Fruit fly (Drosophila melanogaster) whole organism, embryonic: ENCODE measurements around the gene CG8420.

Experiments
- BtbVII ChIP-seq: fragments of 200-800 bp; sonication (Bioruptor generic); optimal IDR thresholded peaks from 3 replicates; lab custom pipeline; 2017; ENCODE audit warnings: missing biosample characterization, mild to moderate bottlenecking, missing genetic modification characterization
- CG11398 ChIP-seq: fragments of 200-800 bp; sonication (Bioruptor generic); optimal IDR thresholded peaks from 2 replicates; lab custom pipeline; 2016; ENCODE audit warnings: missing biosample characterization, missing genetic modification characterization
- CG12071 ChIP-seq: fragments of 200-800 bp; sonication (Bioruptor generic); optimal IDR thresholded peaks from 3 replicates; lab custom pipeline; 2018; ENCODE audit warnings: missing biosample characterization, mild to moderate bottlenecking, missing genetic modification characterization
- CG12104 ChIP-seq: fragments of 200-800 bp; sonication (Bioruptor generic); optimal IDR thresholded peaks from 3 replicates; lab custom pipeline; 2016; ENCODE audit warnings: missing biosample characterization, missing genetic modification characterization
- CG12236 ChIP-seq: fragments of 200-800 bp; sonication (Bioruptor generic); optimal IDR thresholded peaks from 2 replicates; lab custom pipeline; 2016; ENCODE audit warnings: missing biosample characterization, missing genetic modification characterization
- CG17612 ChIP-seq: fragments of 200-800 bp; sonication (Bioruptor generic); IDR thresholded peaks from 2 replicates; pipeline ENCODE4 v1.3.6; 2022; ENCODE audit warnings: missing biosample characterization, missing genetic modification characterization
- CG1792 ChIP-seq: fragments of 200-800 bp; sonication (Bioruptor generic); optimal IDR thresholded peaks from 2 replicates; lab custom pipeline; 2016; ENCODE audit warnings: missing biosample characterization, missing genetic modification characterization
- CG18262 ChIP-seq: fragments of 200-800 bp; optimal IDR thresholded peaks from 3 replicates; lab custom pipeline; 2019; ENCODE audit warnings: missing biosample characterization, mild to moderate bottlenecking, missing genetic modification characterization, moderate library complexity
- CG3065 ChIP-seq: fragments of 200-800 bp; sonication (Bioruptor generic); optimal IDR thresholded peaks from 2 replicates; lab custom pipeline; 2016; ENCODE audit warnings: missing biosample characterization, missing genetic modification characterization
- CG34224 ChIP-seq: fragments of 200-800 bp; sonication (Bioruptor generic); IDR thresholded peaks from 3 replicates; pipeline ENCODE4 v1.3.6; 2022; ENCODE audit warnings: missing biosample characterization, missing genetic modification characterization; ENCODE audit not compliant: partially characterized antibody
- CG43689 ChIP-seq: fragments of 200-800 bp; sonication (Bioruptor generic); IDR thresholded peaks from 2 replicates; pipeline ENCODE4 v1.3.6; 2022; ENCODE audit warnings: missing biosample characterization, missing genetic modification characterization
- CG6254 ChIP-seq: fragments of 200-800 bp; sonication (Bioruptor generic); optimal IDR thresholded peaks from 3 replicates; lab custom pipeline; 2017; ENCODE audit warnings: mild to moderate bottlenecking, missing biosample characterization, missing genetic modification reagents, missing genetic modification characterization
- CG6272 ChIP-seq: fragments of 200-800 bp; sonication (Bioruptor generic); IDR thresholded peaks from 2 replicates; pipeline ENCODE4 v1.3.6; 2022; ENCODE audit warnings: missing biosample characterization, missing genetic modification characterization
- CG7963 ChIP-seq: fragments of 200-800 bp; sonication (Bioruptor generic); IDR thresholded peaks from 3 replicates; pipeline ENCODE4 v1.3.6; 2022; ENCODE audit warnings: missing biosample characterization, missing genetic modification characterization; ENCODE audit not compliant: partially characterized antibody
- CHES-1-like ChIP-seq: fragments of 200-800 bp; sonication (Bioruptor generic); optimal IDR thresholded peaks from 2 replicates; lab custom pipeline; 2016; ENCODE audit warnings: missing biosample characterization, missing genetic modification characterization
- D ChIP-seq, 2 experiments: fragments of 200-800 bp in 1 of 2; fragments of >200 bp in 1 of 2; sonication (Bioruptor generic) in 1 of 2; optimal IDR thresholded peaks; 2 replicates in 1 of 2; 3 replicates in 1 of 2; lab custom pipeline; 2017; ENCODE audit warnings: mild to moderate bottlenecking in 1 of 2, missing biosample characterization in 1 of 2, missing genetic modification characterization in 1 of 2, missing genetic modification reagents in 1 of 2
- HHEX ChIP-seq: fragments of 200-800 bp; sonication (Bioruptor generic); optimal IDR thresholded peaks from 3 replicates; lab custom pipeline; 2017; ENCODE audit warnings: missing biosample characterization, mild to moderate bottlenecking, missing genetic modification characterization, missing genetic modification reagents
- HLHmδ ChIP-seq: fragments of 200-800 bp; sonication (Bioruptor generic); optimal IDR thresholded peaks from 2 replicates; lab custom pipeline; 2018; ENCODE audit warnings: missing biosample characterization, mild to moderate bottlenecking, missing genetic modification characterization, moderate library complexity
- Oli ChIP-seq: fragments of 200-800 bp; sonication (Bioruptor generic); optimal IDR thresholded peaks from 2 replicates; lab custom pipeline; 2018; ENCODE audit warnings: missing biosample characterization, mild to moderate bottlenecking, missing genetic modification characterization, moderate library complexity
- Vsx1 ChIP-seq: fragments of 200-800 bp; sonication (Bioruptor generic); optimal IDR thresholded peaks from 2 replicates; lab custom pipeline; 2017; ENCODE audit warnings: missing biosample characterization, mild to moderate bottlenecking, missing genetic modification characterization, missing genetic modification reagents
- Xbp1 ChIP-seq: fragments of 200-800 bp; sonication (Bioruptor generic); optimal IDR thresholded peaks from 3 replicates; lab custom pipeline; 2016; ENCODE audit warnings: missing biosample characterization, mild to moderate bottlenecking, missing genetic modification characterization
- aop ChIP-seq: fragments of 200-800 bp; sonication (Bioruptor generic); IDR thresholded peaks from 2 replicates; pipeline ENCODE4 v1.3.6; 2022; ENCODE audit warnings: missing biosample characterization, missing genetic modification characterization
- az2 ChIP-seq: fragments of 200-800 bp; sonication (Bioruptor generic); optimal IDR thresholded peaks from 3 replicates; lab custom pipeline; 2016; ENCODE audit warnings: missing biosample characterization, missing genetic modification characterization
- cad ChIP-seq: fragments of >200 bp; optimal IDR thresholded peaks from 2 replicates; lab custom pipeline; 2017; ENCODE audit warnings: missing biosample characterization, missing genetic modification characterization
- chif ChIP-seq, 2 experiments: fragments of 200-800 bp; sonication (Bioruptor generic); optimal IDR thresholded peaks; 3 replicates each; lab custom pipeline; 2016; ENCODE audit warnings: missing biosample characterization in 2 of 2, missing genetic modification characterization in 2 of 2
- chinmo ChIP-seq: fragments of 200-800 bp; sonication (Bioruptor generic); IDR thresholded peaks from 4 replicates; pipeline ENCODE4 v1.3.6; 2022; ENCODE audit warnings: missing biosample characterization, missing genetic modification characterization; ENCODE audit not compliant: partially characterized antibody
- cwo ChIP-seq: fragments of 200-800 bp; sonication (Bioruptor generic); optimal IDR thresholded peaks from 3 replicates; lab custom pipeline; 2017; ENCODE audit warnings: missing biosample characterization, missing genetic modification characterization, mild to moderate bottlenecking, moderate library complexity, missing genetic modification reagents
- exex ChIP-seq: fragments of 200-800 bp; sonication (Bioruptor generic); optimal IDR thresholded peaks from 4 replicates; lab custom pipeline; 2018; ENCODE audit warnings: missing biosample characterization, mild to moderate bottlenecking, missing genetic modification characterization, moderate library complexity
- fd102C ChIP-seq: fragments of 200-800 bp; sonication (Bioruptor generic); optimal IDR thresholded peaks from 2 replicates; lab custom pipeline; 2018; ENCODE audit warnings: missing biosample characterization, mild to moderate bottlenecking, missing genetic modification characterization, moderate library complexity
- fd96Cb ChIP-seq: fragments of 200-800 bp; sonication (Bioruptor generic); optimal IDR thresholded peaks from 2 replicates; lab custom pipeline; 2018; ENCODE audit warnings: missing biosample characterization, mild to moderate bottlenecking, missing genetic modification characterization, moderate library complexity
- ftz-f1 ChIP-seq: fragments of 200-800 bp; sonication (Bioruptor generic); optimal IDR thresholded peaks from 2 replicates; lab custom pipeline; 2016; ENCODE audit warnings: missing biosample characterization, missing genetic modification characterization
- gem ChIP-seq: fragments of 200-800 bp; sonication (Bioruptor generic); optimal IDR thresholded peaks from 2 replicates; lab custom pipeline; 2019; ENCODE audit warnings: missing biosample characterization, mild to moderate bottlenecking, missing genetic modification characterization, moderate library complexity
- grn ChIP-seq: fragments of 200-800 bp; sonication (Bioruptor generic); optimal IDR thresholded peaks from 3 replicates; lab custom pipeline; 2017; ENCODE audit warnings: missing biosample characterization, missing genetic modification characterization
- gsb-n ChIP-seq: fragments of 200-800 bp; sonication (Bioruptor generic); optimal IDR thresholded peaks from 3 replicates; lab custom pipeline; 2018; ENCODE audit warnings: missing biosample characterization, mild to moderate bottlenecking, missing genetic modification characterization
- hb ChIP-seq: fragments of 200-800 bp; sonication (Bioruptor generic); IDR thresholded peaks from 3 replicates; pipeline ENCODE4 v1.3.6; 2022; ENCODE audit warnings: missing biosample characterization, missing genetic modification characterization; ENCODE audit not compliant: partially characterized antibody
- hbn ChIP-seq: fragments of 200-800 bp; sonication (Bioruptor generic); IDR thresholded peaks from 2 replicates; pipeline ENCODE4 v1.3.6; 2022; ENCODE audit warnings: missing biosample characterization, missing genetic modification characterization; ENCODE audit not compliant: partially characterized antibody
- hkb ChIP-seq, 2 experiments: fragments of 200-800 bp in 1 of 2; fragments of >200 bp in 1 of 2; sonication (Bioruptor generic) in 1 of 2; IDR thresholded peaks in 1 of 2; optimal IDR thresholded peaks in 1 of 2; 2 replicates each; pipeline versions ENCODE4 v1.3.6 to Lab custom; 2017 to 2022; ENCODE audit warnings: missing biosample characterization in 1 of 2, missing genetic modification characterization in 1 of 2
- insv ChIP-seq, 2 experiments: fragments of 200-800 bp; sonication (Bioruptor generic); optimal IDR thresholded peaks; 3 replicates each; lab custom pipeline; 2016 to 2018; ENCODE audit warnings: missing biosample characterization in 2 of 2, missing genetic modification characterization in 2 of 2
- mam ChIP-seq: fragments of 200-800 bp; sonication (Bioruptor generic); optimal IDR thresholded peaks from 3 replicates; lab custom pipeline; 2016; ENCODE audit warnings: missing biosample characterization, missing genetic modification characterization
- nau ChIP-seq: fragments of 200-800 bp; sonication (Bioruptor generic); optimal IDR thresholded peaks from 3 replicates; lab custom pipeline; 2017; ENCODE audit warnings: missing biosample characterization, mild to moderate bottlenecking, missing genetic modification characterization, missing genetic modification reagents
- nmo ChIP-seq: fragments of 200-800 bp; sonication (Bioruptor generic); optimal IDR thresholded peaks from 2 replicates; lab custom pipeline; 2018; ENCODE audit warnings: missing biosample characterization, mild to moderate bottlenecking, missing genetic modification characterization, moderate library complexity
- oc ChIP-seq: fragments of 200-800 bp; sonication (Bioruptor generic); optimal IDR thresholded peaks from 2 replicates; lab custom pipeline; 2018; ENCODE audit warnings: missing biosample characterization, mild to moderate bottlenecking, missing genetic modification characterization, moderate library complexity
- pum ChIP-seq: fragments of 200-800 bp; sonication (Bioruptor generic); optimal IDR thresholded peaks from 2 replicates; lab custom pipeline; 2016; ENCODE audit warnings: missing biosample characterization, missing genetic modification characterization
- repo ChIP-seq: fragments of 200-800 bp; sonication (Bioruptor generic); optimal IDR thresholded peaks from 2 replicates; lab custom pipeline; 2016; ENCODE audit warnings: missing biosample characterization, missing genetic modification characterization
- rib ChIP-seq: fragments of 200-800 bp; sonication (Bioruptor generic); IDR thresholded peaks from 2 replicates; pipeline ENCODE4 v1.3.6; 2022; ENCODE audit warnings: missing biosample characterization, missing genetic modification characterization
- so ChIP-seq: fragments of 200-800 bp; sonication (Bioruptor generic); IDR thresholded peaks from 3 replicates; pipeline ENCODE4 v1.3.6; 2022; ENCODE audit warnings: missing biosample characterization, missing genetic modification characterization
- tup ChIP-seq: fragments of 200-800 bp; sonication (Bioruptor generic); optimal IDR thresholded peaks from 2 replicates; lab custom pipeline; 2016; ENCODE audit warnings: missing biosample characterization, mild to moderate bottlenecking, missing genetic modification characterization, moderate library complexity
- zen ChIP-seq: fragments of 200-800 bp; sonication (Bioruptor generic); optimal IDR thresholded peaks from 3 replicates; lab custom pipeline; 2018; ENCODE audit warnings: missing biosample characterization, mild to moderate bottlenecking, missing genetic modification characterization, moderate library complexity

The CG8420 gene

DNA sequence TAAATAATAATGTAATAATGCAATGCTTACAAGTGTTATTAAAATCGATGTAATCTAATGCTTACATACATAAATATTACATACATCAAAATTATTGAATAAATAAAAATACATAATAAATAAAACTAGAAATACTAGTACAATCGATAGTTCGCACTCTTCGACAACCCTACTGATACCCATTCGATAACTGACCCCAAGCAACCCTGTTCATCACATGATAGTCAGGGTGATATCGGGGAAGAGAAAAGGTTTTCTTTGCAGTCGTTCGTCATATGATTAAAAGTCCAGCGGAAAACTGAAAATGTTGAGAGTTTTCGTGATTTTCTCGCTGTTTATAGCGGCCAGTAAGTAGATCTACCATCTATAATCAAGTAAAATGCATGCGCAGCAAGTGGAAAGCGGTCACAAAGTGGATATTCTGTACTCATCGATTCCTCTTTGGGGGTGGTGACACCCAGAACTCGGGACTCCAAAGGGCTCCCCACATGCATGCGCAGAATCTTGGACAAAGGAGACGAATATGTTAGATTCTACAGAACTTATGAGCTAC, 14.0 kb downstream of the CG8420 start, which contains the start of gene ATP6AP2 (continued):
- TF ChIP-seq hkb (optimal IDR thresholded peaks at IDR 0.05; lab: Kevin White, UChicago) (no peak), hkb (GFP tag; IDR thresholded peaks at IDR 0.05; lab: Robert Waterston, UW) (0 out of 2 replicates have a peak, but pooled peaks have one; percentile 35), CG17612 (GFP tag; lab: Robert Waterston, UW) (no peak), exex (tag; lab: Kevin White, UChicago) (peak; percentile 25), ftz-f1 (GFP tag; lab: Kevin White, UChicago) (peak; percentile 5), so (GFP tag; lab: Robert Waterston, UW) (no peak), nau (GFP tag; lab: Kevin White, UChicago) (no peak), hbn (GFP tag; lab: Robert Waterston, UW) (peak; percentile 77), CG12071 (GFP tag; lab: Kevin White, UChicago) (no peak), mam (peak; percentile 43), cwo (GFP tag; lab: Kevin White, UChicago) (peak; percentile 19), CG18262 (tag; lab: Kevin White, UChicago) (no peak), fd96Cb (tag; lab: Kevin White, UChicago) (peak; percentile 6), CG43689 (GFP tag; lab: Robert Waterston, UW) (no peak), gem (tag; lab: Kevin White, UChicago) (no peak), fd102C (GFP tag; lab: Kevin White, UChicago) (no peak), az2 (GFP tag; lab: Kevin White, UChicago) (peak; percentile 41), nmo (GFP tag; lab: Kevin White, UChicago) (peak; percentile 71), CG1792 (GFP tag; lab: Kevin White, UChicago) (no peak), HHEX (peak; percentile 45), HLHmδ (peak; percentile 29), CG12104 (GFP tag; lab: Kevin White, UChicago) (peak; percentile 36), Vsx1 (no peak), CHES-1-like (GFP tag; lab: Kevin White, UChicago) (peak; percentile 26), aop (no peak), zen (tag; lab: Kevin White, UChicago) (peak; percentile 40), tup (no peak), cad (GFP tag; lab: Kevin White, UChicago) (no peak), chinmo (GFP tag; lab: Robert Waterston, UW) (0 out of 4 replicates have a peak, but pooled peaks have one; percentile 55), pum (no peak), CG6272 (GFP tag; lab: Robert Waterston, UW) (peak; percentile 28; the same call in 1 of the 2 replicates), grn (GFP tag; lab: Kevin White, UChicago) (no peak), CG34224 (GFP tag; lab: Robert Waterston, UW) (peak; percentile 74), rib (GFP tag; lab: Robert Waterston, UW) (no peak), gsb-n (no peak), CG12236 (GFP tag; lab: Kevin White, UChicago) (no peak), D (optimal IDR thresholded peaks at IDR 0.05; lab: Kevin White, UChicago) (no peak), D (GFP tag; optimal IDR thresholded peaks at IDR 0.05; lab: Kevin White, UChicago) (no peak), CG6254 (no peak), insv (GFP tag; optimal IDR thresholded peaks at IDR 0.05; lab: Kevin White, UChicago) (peak in 1 of 2 experiments; percentile 46), oc (tag; lab: Kevin White, UChicago) (no peak), CG3065 (GFP tag; lab: Kevin White, UChicago) (no peak), repo (GFP tag; lab: Kevin White, UChicago) (no peak), chif (GFP tag; optimal IDR thresholded peaks at IDR 0.05; lab: Kevin White, UChicago) (no peak), hb (GFP tag; lab: Robert Waterston, UW) (peak; percentile 72), CG11398 (GFP tag; lab: Kevin White, UChicago) (no peak), Xbp1 (GFP tag; lab: Kevin White, UChicago) (peak; percentile 72), Oli (no peak), CG7963 (GFP tag; lab: Robert Waterston, UW) (peak; percentile 78), BtbVII (GFP tag; lab: Kevin White, UChicago) (no peak)
